Fruit fly (Drosophila melanogaster) whole organism, embryonic: ENCODE data around the gene bark.

Source experiments
- ATbp ChIP-seq: fragments of 200-800 bp; sonication (Bioruptor generic); optimal IDR thresholded peaks from 2 replicates; lab custom pipeline; 2017; ENCODE audit warnings: missing biosample characterization, mild to moderate bottlenecking, missing genetic modification characterization, missing genetic modification reagents
- BEAF-32 ChIP-seq: fragments of 200-800 bp; sonication (Bioruptor generic); optimal IDR thresholded peaks from 3 replicates; lab custom pipeline; 2017; ENCODE audit warnings: missing biosample characterization, missing genetic modification characterization, mild to moderate bottlenecking, moderate library complexity, missing genetic modification reagents
- CG10267 ChIP-seq: fragments of 200-800 bp; sonication (Bioruptor generic); optimal IDR thresholded peaks from 2 replicates; lab custom pipeline; 2018; ENCODE audit warnings: missing biosample characterization, mild to moderate bottlenecking, missing genetic modification characterization, moderate library complexity
- CG11093 ChIP-seq: fragments of 200-800 bp; sonication (Bioruptor generic); IDR thresholded peaks from 3 replicates; pipeline ENCODE4 v1.3.6; 2022; ENCODE audit warnings: missing biosample characterization, missing genetic modification characterization
- CG11560 ChIP-seq: fragments of 200-800 bp; sonication (Bioruptor generic); IDR thresholded peaks from 3 replicates; pipeline ENCODE4 v1.3.6; 2022; ENCODE audit warnings: missing biosample characterization, missing genetic modification characterization
- CG14667 ChIP-seq: fragments of 200-800 bp; sonication (Bioruptor generic); IDR thresholded peaks from 2 replicates; pipeline ENCODE4 v1.3.6; 2022; ENCODE audit warnings: missing biosample characterization, missing genetic modification characterization
- CG1647 ChIP-seq: fragments of 200-800 bp; sonication (Bioruptor generic); optimal IDR thresholded peaks from 3 replicates; lab custom pipeline; 2016; ENCODE audit warnings: missing biosample characterization, missing genetic modification characterization
- CG16863 ChIP-seq: fragments of 200-800 bp; sonication (Bioruptor generic); optimal IDR thresholded peaks from 3 replicates; lab custom pipeline; 2016; ENCODE audit warnings: missing biosample characterization, missing genetic modification characterization
- CG17186 ChIP-seq: fragments of 200-800 bp; sonication (Bioruptor generic); optimal IDR thresholded peaks from 3 replicates; lab custom pipeline; 2017; ENCODE audit warnings: missing biosample characterization, missing genetic modification reagents, missing genetic modification characterization
- CG17385 ChIP-seq: fragments of 200-800 bp; sonication (Bioruptor generic); optimal IDR thresholded peaks from 3 replicates; lab custom pipeline; 2018; ENCODE audit warnings: missing biosample characterization, mild to moderate bottlenecking, missing genetic modification characterization
- CG17802 ChIP-seq: fragments of 200-800 bp; sonication (Bioruptor generic); optimal IDR thresholded peaks from 2 replicates; lab custom pipeline; 2018; ENCODE audit warnings: missing biosample characterization, mild to moderate bottlenecking, missing genetic modification characterization, moderate library complexity
- CG17829 ChIP-seq: fragments of 200-800 bp; optimal IDR thresholded peaks from 2 replicates; lab custom pipeline; 2019; ENCODE audit warnings: missing biosample characterization, mild to moderate bottlenecking, missing genetic modification characterization, moderate library complexity
- CG30403 ChIP-seq: fragments of 200-800 bp; sonication (Bioruptor generic); optimal IDR thresholded peaks from 3 replicates; lab custom pipeline; 2016; ENCODE audit warnings: missing biosample characterization, missing genetic modification characterization
- CG30431 ChIP-seq: fragments of 200-800 bp; sonication (Bioruptor generic); optimal IDR thresholded peaks from 2 replicates; lab custom pipeline; 2017; ENCODE audit warnings: missing biosample characterization, missing genetic modification characterization
- CG3065 ChIP-seq: fragments of 200-800 bp; sonication (Bioruptor generic); optimal IDR thresholded peaks from 2 replicates; lab custom pipeline; 2016; ENCODE audit warnings: missing biosample characterization, missing genetic modification characterization
- CG33557 ChIP-seq: fragments of 200-800 bp; sonication (Bioruptor generic); optimal IDR thresholded peaks from 2 replicates; lab custom pipeline; 2019; ENCODE audit warnings: missing biosample characterization, mild to moderate bottlenecking, missing genetic modification characterization, moderate library complexity
- CG4617 ChIP-seq: fragments of 200-800 bp; sonication (Bioruptor generic); optimal IDR thresholded peaks from 3 replicates; lab custom pipeline; 2016; ENCODE audit warnings: missing biosample characterization, missing genetic modification characterization, borderline replicate concordance
- CG7786 ChIP-seq: fragments of 200-800 bp; sonication (Bioruptor generic); optimal IDR thresholded peaks from 2 replicates; lab custom pipeline; 2016; ENCODE audit warnings: missing biosample characterization, missing genetic modification characterization
- CG7963 ChIP-seq: fragments of 200-800 bp; sonication (Bioruptor generic); IDR thresholded peaks from 3 replicates; pipeline ENCODE4 v1.3.6; 2022; ENCODE audit warnings: missing biosample characterization, missing genetic modification characterization; ENCODE audit not compliant: partially characterized antibody
- CG8290 ChIP-seq, 3 experiments: fragments of 200-800 bp; sonication (Bioruptor generic); optimal IDR thresholded peaks; 2 replicates each; lab custom pipeline; 2016 to 2019; ENCODE audit warnings: missing biosample characterization in 3 of 3, missing genetic modification characterization in 3 of 3, mild to moderate bottlenecking in 2 of 3, moderate library complexity in 1 of 3
- Dad ChIP-seq: fragments of 200-800 bp; sonication (Bioruptor generic); optimal IDR thresholded peaks from 3 replicates; lab custom pipeline; 2016; ENCODE audit warnings: missing biosample characterization, missing genetic modification characterization
- Dp ChIP-seq: fragments of 200-800 bp; sonication (Bioruptor generic); optimal IDR thresholded peaks from 2 replicates; lab custom pipeline; 2018; ENCODE audit warnings: missing biosample characterization, mild to moderate bottlenecking, missing genetic modification characterization, moderate library complexity
- Dref ChIP-seq: fragments of 200-800 bp; sonication (Bioruptor generic); IDR thresholded peaks from 2 replicates; pipeline ENCODE4 v1.3.6; 2022; ENCODE audit warnings: missing biosample characterization, missing genetic modification characterization
- Elba2 ChIP-seq: fragments of 200-800 bp; sonication (Bioruptor generic); optimal IDR thresholded peaks from 3 replicates; lab custom pipeline; 2016; ENCODE audit warnings: missing biosample characterization, missing genetic modification characterization
- Fer1 ChIP-seq: fragments of 200-800 bp; sonication (Bioruptor generic); optimal IDR thresholded peaks from 2 replicates; lab custom pipeline; 2017; ENCODE audit warnings: missing biosample characterization, mild to moderate bottlenecking, missing genetic modification characterization
- Hr51 ChIP-seq, 2 experiments: fragments of 200-800 bp; sonication (Bioruptor generic); optimal IDR thresholded peaks; 2 replicates in 1 of 2; 3 replicates in 1 of 2; lab custom pipeline; 2016 to 2018; ENCODE audit warnings: missing biosample characterization in 2 of 2, missing genetic modification characterization in 2 of 2, mild to moderate bottlenecking in 1 of 2, moderate library complexity in 1 of 2
- NfI ChIP-seq: fragments of 200-800 bp; sonication (Bioruptor generic); optimal IDR thresholded peaks from 3 replicates; lab custom pipeline; 2018; ENCODE audit warnings: missing biosample characterization, mild to moderate bottlenecking, missing genetic modification characterization, moderate library complexity
- Oaz ChIP-seq: fragments of 200-800 bp; sonication (Bioruptor generic); IDR thresholded peaks from 2 replicates; pipeline ENCODE4 v1.3.6; 2022; ENCODE audit warnings: missing biosample characterization, missing genetic modification characterization
- Ravus ChIP-seq: fragments of 200-800 bp; sonication (Bioruptor generic); IDR thresholded peaks from 2 replicates; pipeline ENCODE4 v1.3.6; 2022; ENCODE audit warnings: missing biosample characterization, missing genetic modification characterization
- Rx ChIP-seq: fragments of 200-800 bp; sonication (Bioruptor generic); IDR thresholded peaks from 2 replicates; pipeline ENCODE4 v1.3.6; 2022; ENCODE audit warnings: missing biosample characterization, missing genetic modification characterization
- abd-A ChIP-seq: fragments of 200-800 bp; sonication (Bioruptor generic); optimal IDR thresholded peaks from 3 replicates; lab custom pipeline; 2019; ENCODE audit warnings: missing biosample characterization, mild to moderate bottlenecking, missing genetic modification characterization, moderate library complexity
- amos ChIP-seq: fragments of 200-800 bp; sonication (Bioruptor generic); IDR thresholded peaks from 2 replicates; pipeline ENCODE4 v1.3.6; 2022; ENCODE audit warnings: missing biosample characterization, missing genetic modification characterization; ENCODE audit not compliant: partially characterized antibody
- bowl ChIP-seq: fragments of 200-800 bp; sonication (Bioruptor generic); IDR thresholded peaks from 2 replicates; pipeline ENCODE4 v1.3.6; 2022; ENCODE audit warnings: missing biosample characterization, missing genetic modification characterization
- cas ChIP-seq: fragments of 200-800 bp; sonication (Bioruptor generic); IDR thresholded peaks from 2 replicates; pipeline ENCODE4 v1.3.6; 2022; ENCODE audit warnings: missing biosample characterization, missing genetic modification characterization
- chif ChIP-seq, 2 experiments: fragments of 200-800 bp; sonication (Bioruptor generic); optimal IDR thresholded peaks; 3 replicates each; lab custom pipeline; 2016; ENCODE audit warnings: missing biosample characterization in 2 of 2, missing genetic modification characterization in 2 of 2
- chinmo ChIP-seq: fragments of 200-800 bp; sonication (Bioruptor generic); IDR thresholded peaks from 4 replicates; pipeline ENCODE4 v1.3.6; 2022; ENCODE audit warnings: missing biosample characterization, missing genetic modification characterization; ENCODE audit not compliant: partially characterized antibody
- dimm ChIP-seq: fragments of 200-800 bp; sonication (Bioruptor generic); IDR thresholded peaks from 2 replicates; pipeline ENCODE4 v1.3.6; 2022; ENCODE audit warnings: missing biosample characterization, missing genetic modification characterization
- gcm ChIP-seq: fragments of 200-800 bp; sonication (Bioruptor generic); optimal IDR thresholded peaks from 2 replicates; lab custom pipeline; 2019; ENCODE audit warnings: missing biosample characterization, mild to moderate bottlenecking, missing genetic modification characterization, moderate library complexity
- gem ChIP-seq: fragments of 200-800 bp; sonication (Bioruptor generic); optimal IDR thresholded peaks from 2 replicates; lab custom pipeline; 2019; ENCODE audit warnings: missing biosample characterization, mild to moderate bottlenecking, missing genetic modification characterization, moderate library complexity
- h ChIP-seq: fragments of >200 bp; optimal IDR thresholded peaks from 2 replicates; lab custom pipeline; 2017
- hth ChIP-seq: fragments of >200 bp; optimal IDR thresholded peaks from 2 replicates; lab custom pipeline; 2017; ENCODE audit warnings: inconsistent platforms
- jigr1 ChIP-seq: fragments of 200-800 bp; sonication (Bioruptor generic); IDR thresholded peaks from 3 replicates; pipeline ENCODE4 v1.3.6; 2022; ENCODE audit warnings: missing biosample characterization, missing genetic modification characterization
- nerfin-1 ChIP-seq: fragments of 200-800 bp; sonication (Bioruptor generic); optimal IDR thresholded peaks from 3 replicates; lab custom pipeline; 2019; ENCODE audit warnings: missing biosample characterization, mild to moderate bottlenecking, missing genetic modification characterization, moderate library complexity
- odd ChIP-seq: fragments of 200-800 bp; sonication (Bioruptor generic); optimal IDR thresholded peaks from 2 replicates; lab custom pipeline; 2017; ENCODE audit warnings: missing biosample characterization, mild to moderate bottlenecking, missing genetic modification characterization
- onecut ChIP-seq: fragments of 200-800 bp; sonication (Bioruptor generic); IDR thresholded peaks from 2 replicates; pipeline ENCODE4 v1.3.6; 2022; ENCODE audit warnings: missing biosample characterization, missing genetic modification characterization
- otp ChIP-seq: fragments of 200-800 bp; sonication (Bioruptor generic); IDR thresholded peaks from 3 replicates; pipeline ENCODE4, ENCODE4 v1.3.6; 2022; ENCODE audit warnings: missing biosample characterization, missing genetic modification characterization
- phol ChIP-seq: fragments of 200-800 bp; sonication (Bioruptor generic); optimal IDR thresholded peaks from 3 replicates; lab custom pipeline; 2018; ENCODE audit warnings: missing biosample characterization, mild to moderate bottlenecking, missing genetic modification characterization, moderate library complexity
- pnt ChIP-seq: fragments of 200-800 bp; sonication (Bioruptor generic); optimal IDR thresholded peaks from 3 replicates; lab custom pipeline; 2016; ENCODE audit warnings: missing biosample characterization, missing genetic modification characterization
- psq ChIP-seq: fragments of 200-800 bp; sonication (Bioruptor generic); optimal IDR thresholded peaks from 2 replicates; lab custom pipeline; 2017; ENCODE audit warnings: missing biosample characterization, missing genetic modification characterization
- row ChIP-seq: fragments of 200-800 bp; sonication (Bioruptor generic); IDR thresholded peaks from 3 replicates; pipeline ENCODE4 v1.3.6; 2022; ENCODE audit warnings: missing biosample characterization, missing genetic modification characterization
- vnd ChIP-seq: fragments of 200-800 bp; sonication (Bioruptor generic); IDR thresholded peaks from 3 replicates; pipeline ENCODE4 v1.3.6; 2022; ENCODE audit warnings: missing biosample characterization, missing genetic modification characterization; ENCODE audit not compliant: partially characterized antibody
- zfh2 ChIP-seq: fragments of 200-800 bp; sonication (Bioruptor generic); optimal IDR thresholded peaks from 2 replicates; lab custom pipeline; 2016; ENCODE audit warnings: missing biosample characterization, missing genetic modification characterization

Gene bark

dm6 chr2L:3825413-3825812, 38.4 kb downstream of the bark start, which contains the start of gene slp1 (continued):
- peak; percentile 0 for TF ChIP-seq phol (tag; lab: Kevin White, UChicago)
- no peak for TF ChIP-seq Hr51 (GFP tag; optimal IDR thresholded peaks at IDR 0.05; lab: Kevin White, UChicago)
- TF ChIP-seq CG4617 (GFP tag; lab: Kevin White, UChicago), result no peak
- TF ChIP-seq vnd (GFP tag; lab: Robert Waterston, UW), result no peak
- TF ChIP-seq CG11093, result no peak
- TF ChIP-seq jigr1 (GFP tag; lab: Robert Waterston, UW), result no peak
- TF ChIP-seq ATbp (GFP tag; lab: Kevin White, UChicago), result no peak
- TF ChIP-seq chinmo, result 0 out of 4 replicates have a peak, but pooled peaks have one; percentile 44
- no peak for TF ChIP-seq odd (GFP tag; lab: Kevin White, UChicago)
- TF ChIP-seq chif (GFP tag; optimal IDR thresholded peaks at IDR 0.05; lab: Kevin White, UChicago), result peak in 1 of 2 experiments; percentile 3
- TF ChIP-seq CG17385 (GFP tag; lab: Kevin White, UChicago), result no peak
- no peak for TF ChIP-seq otp
- TF ChIP-seq CG7963 (GFP tag; lab: Robert Waterston, UW), result no peak
- no peak for TF ChIP-seq CG10267 (tag; lab: Kevin White, UChicago)
- no peak for TF ChIP-seq CG30431 (GFP tag; lab: Kevin White, UChicago)
- TF ChIP-seq CG7786 (GFP tag; lab: Kevin White, UChicago), result no peak
- no peak for TF ChIP-seq amos (GFP tag; lab: Robert Waterston, UW)
- peak; percentile 44 for TF ChIP-seq CG17829 (tag; lab: Kevin White, UChicago)
- TF ChIP-seq Rx (GFP tag; lab: Robert Waterston, UW), result no peak
- TF ChIP-seq CG8290 (GFP tag; optimal IDR thresholded peaks at IDR 0.05; lab: Kevin White, UChicago), result no peak
- no peak for TF ChIP-seq CG8290 (tag; optimal IDR thresholded peaks at IDR 0.05; lab: Kevin White, UChicago)
- TF ChIP-seq cas, result no peak
- no peak for TF ChIP-seq dimm (GFP tag; lab: Robert Waterston, UW)
- no peak for TF ChIP-seq CG33557 (GFP tag; lab: Kevin White, UChicago)
- TF ChIP-seq abd-A, result peak; percentile 74
- no peak for TF ChIP-seq gem (tag; lab: Kevin White, UChicago)
- no peak for TF ChIP-seq CG11560 (tag; lab: Robert Waterston, UW)
- no peak for TF ChIP-seq Ravus (GFP tag; lab: Robert Waterston, UW)
- TF ChIP-seq gcm (GFP tag; lab: Kevin White, UChicago), result peak; percentile 37
- no peak for TF ChIP-seq row (GFP tag; lab: Robert Waterston, UW)
- no peak for TF ChIP-seq pnt (GFP tag; lab: Kevin White, UChicago)
- TF ChIP-seq nerfin-1 (tag; lab: Kevin White, UChicago), result no peak
- TF ChIP-seq Dad (GFP tag; lab: Kevin White, UChicago), result no peak
- TF ChIP-seq bowl (GFP tag; lab: Robert Waterston, UW), result no peak
- TF ChIP-seq BEAF-32, result no peak
- TF ChIP-seq Oaz (GFP tag; lab: Robert Waterston, UW), result no peak
- no peak for TF ChIP-seq CG30403
- no peak for TF ChIP-seq psq
- no peak for TF ChIP-seq CG1647 (GFP tag; lab: Kevin White, UChicago)
- TF ChIP-seq Elba2, result no peak
- TF ChIP-seq Dp (GFP tag; lab: Kevin White, UChicago), result no peak
- no peak for TF ChIP-seq Dref (GFP tag; lab: Robert Waterston, UW)
- TF ChIP-seq hth (lab: Kevin White, UChicago), result no peak
- TF ChIP-seq zfh2 (GFP tag; lab: Kevin White, UChicago), result no peak
- TF ChIP-seq CG14667 (GFP tag; lab: Robert Waterston, UW), result no peak
- TF ChIP-seq CG17802 (tag; lab: Kevin White, UChicago), result no peak
- TF ChIP-seq CG17186 (GFP tag; lab: Kevin White, UChicago), result no peak
- no peak for TF ChIP-seq NfI (GFP tag; lab: Kevin White, UChicago)
- no peak for TF ChIP-seq CG3065 (GFP tag; lab: Kevin White, UChicago)
- TF ChIP-seq onecut (GFP tag; lab: Robert Waterston, UW), result no peak
- no peak for TF ChIP-seq Fer1 (GFP tag; lab: Kevin White, UChicago)
- TF ChIP-seq h, result no peak
- TF ChIP-seq CG16863, result no peak
